Fruit fly (Drosophila melanogaster) whole organism, pupa: ENCODE data around the gene Sgs5.

Source experiments
- CG12605 ChIP-seq: fragments of 200-800 bp; sonication (Bioruptor generic); IDR thresholded peaks from 2 replicates; pipeline ENCODE4 v1.3.6; 2022; ENCODE audit warnings: missing biosample characterization, missing genetic modification characterization
- CG15710 ChIP-seq: fragments of 200-800 bp; sonication (Bioruptor generic); optimal IDR thresholded peaks from 2 replicates; lab custom pipeline; 2018; ENCODE audit warnings: missing biosample characterization, mild to moderate bottlenecking, missing genetic modification characterization, moderate library complexity
- CG17806 ChIP-seq: fragments of 200-800 bp; sonication (Bioruptor generic); optimal IDR thresholded peaks from 2 replicates; lab custom pipeline; 2018; ENCODE audit warnings: missing biosample characterization, mild to moderate bottlenecking, missing genetic modification characterization, moderate library complexity
- CG32121 ChIP-seq: fragments of 200-800 bp; sonication (Bioruptor generic); IDR thresholded peaks from 2 replicates; pipeline ENCODE4 v1.3.6; 2022; ENCODE audit warnings: missing biosample characterization, missing genetic modification characterization
- CG4496 ChIP-seq: fragments of 200-800 bp; sonication (Bioruptor generic); IDR thresholded peaks from 3 replicates; pipeline ENCODE4 v1.3.6; 2022; ENCODE audit warnings: missing biosample characterization, missing genetic modification characterization
- CG8301 ChIP-seq: fragments of 200-800 bp; sonication (Bioruptor generic); optimal IDR thresholded peaks from 2 replicates; lab custom pipeline; 2018; ENCODE audit warnings: missing biosample characterization, mild to moderate bottlenecking, missing genetic modification characterization
- CG9948 ChIP-seq: fragments of 200-800 bp; sonication (Bioruptor generic); optimal IDR thresholded peaks from 2 replicates; lab custom pipeline; 2018; ENCODE audit warnings: missing biosample characterization, mild to moderate bottlenecking, missing genetic modification characterization, moderate library complexity
- D1 ChIP-seq: fragments of 200-800 bp; sonication (Bioruptor generic); optimal IDR thresholded peaks from 2 replicates; lab custom pipeline; 2018; ENCODE audit warnings: missing biosample characterization, mild to moderate bottlenecking, missing genetic modification characterization, moderate library complexity
- EcR ChIP-seq: fragments of 200-800 bp; sonication (Bioruptor generic); optimal IDR thresholded peaks from 3 replicates; lab custom pipeline; 2019; ENCODE audit warnings: missing biosample characterization, missing genetic modification characterization, mild to moderate bottlenecking, moderate library complexity, missing genetic modification reagents
- Pif1A ChIP-seq: fragments of 200-800 bp; sonication (Bioruptor generic); optimal IDR thresholded peaks from 3 replicates; lab custom pipeline; 2016; ENCODE audit warnings: missing biosample characterization, missing genetic modification characterization
- rn ChIP-seq: fragments of 200-800 bp; sonication (Bioruptor generic); IDR thresholded peaks from 2 replicates; pipeline ENCODE4 v1.3.6; 2022; ENCODE audit warnings: missing biosample characterization, missing genetic modification characterization

DNA sequence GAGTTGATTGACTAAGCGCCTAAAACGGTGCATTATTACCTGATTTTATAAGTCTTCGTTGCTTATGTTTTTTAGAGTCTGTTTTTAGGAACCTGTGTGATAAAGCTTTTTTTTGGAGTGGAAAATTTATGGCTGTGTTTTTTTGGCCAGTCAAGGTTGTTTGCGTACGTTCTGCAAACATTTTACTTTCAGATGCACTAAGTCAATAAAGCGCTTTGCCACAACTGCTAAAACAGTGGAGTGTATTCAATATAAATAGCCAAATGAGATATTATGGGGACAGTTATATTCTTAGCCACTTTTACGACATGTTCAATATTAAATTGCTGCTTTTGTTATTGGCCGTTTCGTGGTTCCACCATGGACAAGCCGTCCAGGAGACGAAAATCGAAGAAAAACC, at the start of gene Sgs5:
- TF ChIP-seq Pif1A (no peak), CG17806 (tag; lab: Kevin White, UChicago) (no peak), CG32121 (GFP tag; lab: Robert Waterston, UW) (no peak), CG12605 (no peak), CG9948 (tag; lab: Kevin White, UChicago) (no peak), CG4496 (no peak), CG8301 (tag; lab: Kevin White, UChicago) (no peak), D1 (no peak), rn (GFP tag; lab: Robert Waterston, UW) (no peak), CG15710 (tag; lab: Kevin White, UChicago) (no peak), EcR (GFP tag; lab: Kevin White, UChicago) (no peak)
